Worm (Caenorhabditis elegans): ENCODE measurements around the gene W05H9.4.

W05H9.4 gene

DNA sequence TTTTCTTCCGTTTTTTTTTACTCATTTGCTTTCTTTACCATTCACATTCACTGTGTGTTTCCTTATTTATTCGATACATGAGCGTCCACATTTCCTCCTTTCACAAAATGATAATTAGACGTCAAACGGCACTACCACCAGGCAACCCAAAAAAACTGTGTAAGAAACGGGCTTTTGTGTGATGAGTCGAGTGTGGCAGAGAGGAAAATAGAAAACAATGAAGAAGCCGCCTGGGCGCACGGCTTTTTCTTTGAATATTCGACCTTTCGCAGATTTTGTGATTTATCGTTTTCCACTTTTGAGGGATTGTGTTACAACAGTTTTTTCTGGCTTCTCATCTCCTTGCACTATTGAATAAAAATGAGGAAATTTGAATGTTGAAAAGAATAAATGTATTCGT is 14.8 kb downstream of the W05H9.4 start:
- TF ChIP-seq nhr-25 (tag; optimal IDR thresholded peaks at IDR 0.05) (peak; percentile 52), unc-55 (GFP tag; optimal IDR thresholded peaks at IDR 0.05) (no peak), nhr-10 (tag; optimal IDR thresholded peaks at IDR 0.05) (no peak)

- TF ChIP-seq nhr-25 (tag; optimal IDR thresholded peaks at IDR 0.05) (peak; percentile 60), ceh-82 (tag; optimal IDR thresholded peaks at IDR 0.05) (no peak), ama-1 (optimal IDR thresholded peaks at IDR 0.05) (peak; percentile 94), elt-1 (tag; optimal IDR thresholded peaks at IDR 0.05) (no peak), nhr-129 (tag; optimal IDR thresholded peaks at IDR 0.05) (no peak), mab-5 (tag; optimal IDR thresholded peaks at IDR 0.05) (no peak), ZK546.5 (tag; optimal IDR thresholded peaks at IDR 0.05) (no peak), nhr-21 (tag; optimal IDR thresholded peaks at IDR 0.05) (no peak), unc-55 (GFP tag; optimal IDR thresholded peaks at IDR 0.05) (no peak), ceh-16 (tag; optimal IDR thresholded peaks at IDR 0.05) (no peak), skn-1 (tag; optimal IDR thresholded peaks at IDR 0.05) (no peak), blmp-1 (tag; optimal IDR thresholded peaks at IDR 0.05; ENCODE audit: insufficient read depth) (peak; percentile 30), sem-4 (tag; optimal IDR thresholded peaks at IDR 0.05) (no peak), nhr-237 (tag; optimal IDR thresholded peaks at IDR 0.05) (no peak), C34F6.9 (tag; optimal IDR thresholded peaks at IDR 0.05) (no peak), mdl-1 (tag; optimal IDR thresholded peaks at IDR 0.05) (no peak), unc-62 (GFP tag; optimal IDR thresholded peaks at IDR 0.05) (no peak), lsy-2 (tag; optimal IDR thresholded peaks at IDR 0.05) (no peak), lin-39 (tag; optimal IDR thresholded peaks at IDR 0.05) (no peak), peb-1 (tag; optimal IDR thresholded peaks at IDR 0.05) (no peak), sma-3 (GFP tag; optimal IDR thresholded peaks at IDR 0.05) (peak; percentile 59), nhr-10 (tag; optimal IDR thresholded peaks at IDR 0.05) (no peak), dmd-4 (tag; optimal IDR thresholded peaks at IDR 0.05) (no peak), R02D3.7 (tag; optimal IDR thresholded peaks at IDR 0.05) (no peak), nhr-6 (tag; optimal IDR thresholded peaks at IDR 0.05) (no peak), lin-13 (GFP tag; optimal IDR thresholded peaks at IDR 0.05) (peak; percentile 17), ztf-11 (tag; optimal IDR thresholded peaks at IDR 0.05) (no peak), F13H6.1 (tag; optimal IDR thresholded peaks at IDR 0.05) (no peak), nhr-11 (tag; optimal IDR thresholded peaks at IDR 0.05) (no peak), nhr-77 (tag; optimal IDR thresholded peaks at IDR 0.05) (no peak), Y55F3AM.14 (GFP tag; optimal IDR thresholded peaks at IDR 0.05) (no peak), ztf-1 (GFP tag; conservative IDR thresholded peaks at IDR 0.05) (no peak), snpc-4 (tag; optimal IDR thresholded peaks at IDR 0.05) (no peak), unc-39 (tag; optimal IDR thresholded peaks at IDR 0.05) (no peak), aly-2 (tag; optimal IDR thresholded peaks at IDR 0.05) (no peak), crh-2 (tag; optimal IDR thresholded peaks at IDR 0.05) (peak; percentile 16), gmeb-1 (tag; optimal IDR thresholded peaks at IDR 0.05) (no peak), elt-3 (tag; optimal IDR thresholded peaks at IDR 0.05) (no peak), nhr-23 (tag; optimal IDR thresholded peaks at IDR 0.05) (no peak), mbf-1 (tag; optimal IDR thresholded peaks at IDR 0.05) (no peak), egl-27 (tag; optimal IDR thresholded peaks at IDR 0.05) (no peak), sma-9 (GFP tag; optimal IDR thresholded peaks at IDR 0.05) (peak; percentile 38), sma-9 (tag; optimal IDR thresholded peaks at IDR 0.05) (no peak), zag-1 (tag; optimal IDR thresholded peaks at IDR 0.05) (no peak), fos-1 (tag; optimal IDR thresholded peaks at IDR 0.05) (no peak), alr-1 (tag; optimal IDR thresholded peaks at IDR 0.05) (no peak), lin-11 (tag; optimal IDR thresholded peaks at IDR 0.05) (no peak), nhr-12 (tag; optimal IDR thresholded peaks at IDR 0.05) (no peak), ztf-4 (tag; optimal IDR thresholded peaks at IDR 0.05) (no peak)
Observed at ce11 chrX:6279625-6280024, 16.2 kb downstream of the W05H9.4 start, which contains the start of gene col-166. Gene col-166 (plus strand): TSS chrX:6280016.

Measured in whole organism, L2 larva.